Worm (Caenorhabditis elegans) whole organism, L4 larva: ENCODE results near the gene K09H11.9.

ENCODE experiments used
- aly-2 ChIP-seq: sonication (generic microtip); optimal IDR thresholded peaks from 2 replicates; lab custom pipeline; 2018; ENCODE audit warnings: missing biosample characterization, missing genetic modification characterization
- ama-1 ChIP-seq: fragments of 150-350 bp; optimal IDR thresholded peaks from 2 replicates; lab custom pipeline; 2014; ENCODE audit warnings: inconsistent platforms, mixed read lengths
- ceh-32 ChIP-seq: sonication (generic microtip); optimal IDR thresholded peaks from 2 replicates; lab custom pipeline; 2016; ENCODE audit warnings: mild to moderate bottlenecking, missing genetic modification characterization, missing compliant biosample characterization; ENCODE audit not compliant: poor library complexity
- hlh-11 ChIP-seq: fragments of 200-800 bp; sonication (Bioruptor generic); optimal IDR thresholded peaks from 2 replicates; lab custom pipeline; 2018; ENCODE audit warnings: mild to moderate bottlenecking, missing genetic modification characterization, missing compliant biosample characterization
- hmg-1.1 ChIP-seq: fragments of 200-800 bp; sonication (Bioruptor generic); IDR thresholded peaks from 2 replicates; pipeline ENCODE4 v1.3.6; 2022; ENCODE audit warnings: missing genetic modification reagents, missing genetic modification characterization, missing compliant biosample characterization
- nhr-11 ChIP-seq: fragments of 150-350 bp; optimal IDR thresholded peaks from 2 replicates; lab custom pipeline; 2014; ENCODE audit warnings: missing biosample characterization, missing genetic modification characterization
- pqm-1 ChIP-seq: sonication (generic microtip); optimal IDR thresholded peaks from 2 replicates; lab custom pipeline; 2017; ENCODE audit warnings: missing biosample characterization, missing genetic modification characterization
- snpc-1.2 ChIP-seq: fragments of 200-800 bp; sonication (Bioruptor generic); IDR thresholded peaks from 2 replicates; pipeline ENCODE4 v1.3.6; 2022; ENCODE audit warnings: missing genetic modification reagents, missing genetic modification characterization, missing compliant biosample characterization
- zag-1 ChIP-seq: fragments of 150-350 bp; optimal IDR thresholded peaks from 2 replicates; lab custom pipeline; 2014; ENCODE audit warnings: missing biosample characterization, missing genetic modification characterization
- ztf-11 ChIP-seq: fragments of 150-350 bp; optimal IDR thresholded peaks from 2 replicates; lab custom pipeline; 2014; ENCODE audit warnings: missing biosample characterization, missing genetic modification characterization

ce11 chrV:5696177-5696576 is 20.2 kb downstream of the K09H11.9 start:
- no peak for TF ChIP-seq snpc-1.2 (GFP tag; lab: Robert Waterston, UW)
- no peak for TF ChIP-seq aly-2 (tag; lab: Kevin White, UChicago)
- TF ChIP-seq ama-1 (lab: Kevin White, UChicago), result no peak
- TF ChIP-seq ztf-11, result no peak
- no peak for TF ChIP-seq hmg-1.1
- peak; percentile 65 for TF ChIP-seq pqm-1 (tag; lab: Kevin White, UChicago)
- no peak for TF ChIP-seq hlh-11 (tag; lab: Kevin White, UChicago)
- no peak for TF ChIP-seq nhr-11 (tag; lab: Kevin White, UChicago)
- TF ChIP-seq zag-1 (tag; lab: Kevin White, UChicago), result no peak
- no peak for TF ChIP-seq ceh-32 (tag; lab: Kevin White, UChicago)
